Worm (Caenorhabditis elegans) whole organism, early embryonic: ENCODE data around the gene hpo-15.

ENCODE experiments used
- B0310.2 ChIP-seq: sonication (generic microtip); optimal IDR thresholded peaks from 2 replicates; lab custom pipeline; 2016; ENCODE audit warnings: mild to moderate bottlenecking, missing genetic modification characterization, missing compliant biosample characterization
- ama-1 ChIP-seq: fragments of 150-350 bp; optimal IDR thresholded peaks from 2 replicates; lab custom pipeline; 2014
- ceh-36 ChIP-seq: sonication (generic microtip); optimal IDR thresholded peaks from 2 replicates; lab custom pipeline; 2016; ENCODE audit warnings: missing genetic modification characterization, inconsistent platforms, missing compliant biosample characterization
- ets-7 ChIP-seq: sonication (generic microtip); optimal IDR thresholded peaks from 2 replicates; lab custom pipeline; 2016; ENCODE audit warnings: missing genotype, missing genetic modification characterization, missing compliant biosample characterization
- flt-1 ChIP-seq: fragments of 200-800 bp; sonication (Bioruptor generic); IDR thresholded peaks from 2 replicates; pipeline ENCODE4 v1.3.6; 2022; ENCODE audit warnings: missing genetic modification characterization, missing compliant biosample characterization
- hmbx-1 ChIP-seq: sonication (generic microtip); optimal IDR thresholded peaks from 2 replicates; lab custom pipeline; 2016; ENCODE audit warnings: mild to moderate bottlenecking, missing genetic modification characterization, missing compliant biosample characterization
- hmg-4 ChIP-seq: fragments of 200-800 bp; sonication (Bioruptor generic); optimal IDR thresholded peaks from 2 replicates; lab custom pipeline; 2018; ENCODE audit warnings: mild to moderate bottlenecking, missing genetic modification characterization, missing compliant biosample characterization
- tra-4 ChIP-seq: sonication (generic microtip); optimal IDR thresholded peaks from 2 replicates; lab custom pipeline; 2017; ENCODE audit warnings: missing genetic modification characterization, missing compliant biosample characterization

DNA sequence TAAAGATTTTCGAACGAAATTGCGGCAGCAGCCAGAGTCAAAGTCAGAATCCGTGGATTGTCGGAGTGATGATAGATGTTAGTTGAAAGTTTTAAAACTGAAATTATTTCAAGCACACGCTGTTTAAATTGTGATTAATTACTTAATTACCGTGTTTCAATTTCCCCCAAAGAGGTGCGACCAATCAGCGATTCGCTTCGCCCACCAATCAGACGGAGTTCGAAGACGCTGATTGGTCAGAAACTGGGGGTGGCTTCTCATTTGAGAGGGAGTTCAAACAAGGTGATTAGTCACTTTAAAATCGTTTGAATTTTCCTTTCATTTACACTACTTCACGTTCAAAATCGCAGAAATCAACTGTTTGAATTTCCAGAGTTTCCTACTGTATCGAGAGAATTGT is 14.2 kb downstream of the hpo-15 start:
- TF ChIP-seq ama-1 (lab: Kevin White, UChicago) (no peak), hmbx-1 (tag; lab: Kevin White, UChicago) (no peak), B0310.2 (tag; lab: Kevin White, UChicago) (no peak), hmg-4 (GFP tag; lab: Kevin White, UChicago) (no peak), ets-7 (tag; lab: Kevin White, UChicago) (no peak), ceh-36 (tag; lab: Kevin White, UChicago) (no peak), tra-4 (tag; lab: Kevin White, UChicago) (no peak), flt-1 (GFP tag; lab: Robert Waterston, UW) (no peak)
